Worm (Caenorhabditis elegans): Measurements from ENCODE around the gene sri-78.
"Not testable (repeated sequence)": the region's sequence is repeated elsewhere in the genome, so short reads cannot be mapped to it uniquely, and the experiment has no call there.

Gene sri-78

DNA sequence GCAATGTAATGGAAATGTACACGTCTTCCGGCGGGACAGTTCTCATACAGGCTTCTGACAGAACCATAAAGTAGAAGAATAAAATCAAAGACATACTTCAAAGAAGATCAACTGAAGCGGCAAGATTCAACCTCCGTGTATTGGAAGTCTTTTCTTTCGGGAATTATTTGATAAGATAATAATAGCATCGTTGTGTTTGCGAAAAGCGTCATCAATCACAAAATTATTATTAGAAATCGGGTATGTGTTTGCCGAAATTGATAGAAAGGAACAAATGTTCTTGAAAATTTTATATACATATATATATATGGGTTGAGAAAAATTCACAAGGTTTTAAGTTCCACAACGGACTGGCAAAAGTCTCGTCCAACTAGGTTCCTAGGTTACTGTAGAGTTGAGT is 6.6 kb downstream of the sri-78 start, which contains the start of gene Y27F2A.9:
Y27F2A.9 (minus strand) TSS at position 101 of the 400 bp plus-strand sequence.
- TF ChIP-seq skn-1, tbx-2, nhr-28 (tag; optimal IDR thresholded peaks at IDR 0.05): not testable (repeated sequence)

DNA sequence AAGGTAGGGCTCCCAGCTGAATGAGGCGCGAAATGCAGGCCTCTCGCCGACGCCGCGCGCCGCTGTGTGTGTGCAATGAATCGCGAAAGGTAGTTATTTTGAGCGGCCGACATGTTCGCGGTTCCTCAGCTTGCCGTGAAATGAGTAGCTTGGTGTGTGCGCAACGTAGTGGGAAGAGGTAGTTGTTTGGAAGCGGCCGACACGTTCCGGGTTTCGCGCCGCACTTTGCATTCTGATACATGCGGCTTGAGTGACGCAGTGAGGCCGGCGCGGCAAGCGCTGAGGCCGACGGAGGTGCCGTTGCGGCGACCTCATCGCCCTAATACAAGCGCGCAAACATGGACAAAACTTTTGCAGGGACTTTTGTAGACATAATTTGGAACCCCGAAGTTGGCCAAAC is 10.8 kb downstream of the sri-78 start:
- TF ChIP-seq nhr-11 (tag; optimal IDR thresholded peaks at IDR 0.05) (no peak), nhr-25 (tag; optimal IDR thresholded peaks at IDR 0.05) (no peak), lin-15B (tag; optimal IDR thresholded peaks at IDR 0.05) (no peak), pqm-1 (tag; optimal IDR thresholded peaks at IDR 0.05) (no peak), ZK546.5 (tag; optimal IDR thresholded peaks at IDR 0.05) (no peak), aly-2 (tag; optimal IDR thresholded peaks at IDR 0.05) (no peak)

DNA sequence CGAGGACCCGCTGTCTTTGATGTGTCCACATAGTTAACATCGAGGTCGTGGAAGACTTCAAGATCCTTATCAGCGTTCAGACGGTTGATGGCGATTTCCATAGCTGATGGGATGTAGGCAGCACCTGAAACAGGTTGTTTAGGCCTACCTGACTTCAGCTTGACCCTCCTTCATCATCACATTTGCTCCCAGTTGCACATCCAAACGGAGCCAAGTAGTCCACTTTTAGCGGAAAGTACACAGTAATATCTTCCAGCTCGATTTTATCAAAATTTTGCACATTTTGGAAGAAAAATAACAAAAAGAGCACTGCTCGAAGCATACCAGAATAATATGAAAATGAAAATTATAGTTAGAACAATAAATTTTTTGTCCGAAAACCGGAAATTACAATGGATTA is 12.0 kb downstream of the sri-78 start, which contains the start of gene gcy-15:
gcy-15 (minus strand) TSS at position 101 of the 400 bp plus-strand sequence.
- no peak for TF ChIP-seq zag-1 (tag; optimal IDR thresholded peaks at IDR 0.05)
- TF ChIP-seq ztf-11 (tag; optimal IDR thresholded peaks at IDR 0.05) = no peak
- no peak for TF ChIP-seq lin-39 (tag; optimal IDR thresholded peaks at IDR 0.05)
- TF ChIP-seq hmg-11 (tag; optimal IDR thresholded peaks at IDR 0.05) = no peak
- no peak for TF ChIP-seq tbx-2 (tag; optimal IDR thresholded peaks at IDR 0.05)
- TF ChIP-seq snpc-4 (tag; optimal IDR thresholded peaks at IDR 0.05) = no peak
- TF ChIP-seq mml-1 (tag; optimal IDR thresholded peaks at IDR 0.05) = no peak
- no peak for TF ChIP-seq ama-1 (optimal IDR thresholded peaks at IDR 0.05)
- no peak for TF ChIP-seq fkh-2 (tag; optimal IDR thresholded peaks at IDR 0.05)
- no peak for TF ChIP-seq eor-1 (tag; optimal IDR thresholded peaks at IDR 0.05)
- no peak for TF ChIP-seq sea-2 (GFP tag; optimal IDR thresholded peaks at IDR 0.05)
- TF ChIP-seq skn-1 (tag; optimal IDR thresholded peaks at IDR 0.05) = no peak
- no peak for TF ChIP-seq ceh-82 (tag; optimal IDR thresholded peaks at IDR 0.05)
- no peak for TF ChIP-seq ceh-28 (tag; optimal IDR thresholded peaks at IDR 0.05)
- TF ChIP-seq fos-1 (tag; optimal IDR thresholded peaks at IDR 0.05) = no peak
- TF ChIP-seq nhr-25 (tag; optimal IDR thresholded peaks at IDR 0.05) = no peak
- no peak for TF ChIP-seq nhr-43 (tag; optimal IDR thresholded peaks at IDR 0.05; ENCODE audit: poor library complexity, severe bottlenecking)

DNA sequence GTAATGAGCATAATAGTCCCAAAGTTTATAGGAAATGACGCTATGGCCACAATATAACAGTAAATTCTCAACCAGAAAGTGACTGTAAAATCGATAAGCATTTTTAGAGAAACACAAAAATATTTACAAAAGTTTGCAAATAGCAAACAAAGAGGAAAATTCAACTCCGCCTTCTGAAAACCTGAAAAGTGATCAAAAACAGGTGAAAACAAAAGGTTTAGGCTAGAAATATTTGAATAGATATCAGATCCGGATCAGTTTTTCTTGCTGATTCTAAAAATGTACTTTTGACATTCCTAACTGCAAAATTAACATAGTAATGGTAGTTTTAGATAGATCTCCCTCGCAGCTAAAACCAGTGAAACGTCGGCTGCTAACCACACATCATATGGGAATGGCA is 14.0 kb downstream of the sri-78 start, which contains the start of gene sri-51:
sri-51 (minus strand) TSS at position 101 of the 400 bp plus-strand sequence.
- TF ChIP-seq fos-1 (tag; optimal IDR thresholded peaks at IDR 0.05) (no peak), ZK546.5 (tag; optimal IDR thresholded peaks at IDR 0.05) (no peak), pha-4 (tag; optimal IDR thresholded peaks at IDR 0.05) (no peak), nhr-25 (tag; optimal IDR thresholded peaks at IDR 0.05) (no peak), fkh-2 (tag; optimal IDR thresholded peaks at IDR 0.05) (no peak), nhr-67 (tag; optimal IDR thresholded peaks at IDR 0.05) (no peak), ama-1 (optimal IDR thresholded peaks at IDR 0.05) (no peak), hmg-11 (tag; optimal IDR thresholded peaks at IDR 0.05) (no peak), unc-62 (GFP tag; optimal IDR thresholded peaks at IDR 0.05) (no peak), nfya-1 (tag; optimal IDR thresholded peaks at IDR 0.05; ENCODE audit: insufficient read depth) (no peak)

DNA sequence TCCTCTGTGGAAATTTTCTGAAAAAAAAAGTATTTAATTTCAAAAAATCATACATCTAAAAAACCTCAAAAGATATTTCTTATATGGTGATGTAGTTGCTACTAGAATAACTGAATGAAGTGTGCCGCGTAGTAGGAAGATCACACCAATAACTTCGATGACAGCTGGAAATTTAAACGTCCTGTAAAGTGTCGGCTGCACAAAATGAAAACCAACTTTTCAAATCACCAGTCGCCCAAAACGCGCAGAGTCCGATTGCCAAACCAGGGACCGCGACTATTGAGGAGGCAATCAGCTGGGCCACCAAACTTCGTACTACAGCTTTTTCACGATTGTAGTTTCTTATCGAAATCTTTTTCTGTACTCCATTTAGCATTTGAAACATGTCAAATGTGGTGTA is 16.3 kb downstream of the sri-78 start, which contains the start of gene sri-48:
sri-48 (minus strand) TSS at position 101 of the 400 bp plus-strand sequence.
- not testable (repeated sequence) for TF ChIP-seq unc-39, fos-1, ceh-16 (tag; optimal IDR thresholded peaks at IDR 0.05)

DNA sequence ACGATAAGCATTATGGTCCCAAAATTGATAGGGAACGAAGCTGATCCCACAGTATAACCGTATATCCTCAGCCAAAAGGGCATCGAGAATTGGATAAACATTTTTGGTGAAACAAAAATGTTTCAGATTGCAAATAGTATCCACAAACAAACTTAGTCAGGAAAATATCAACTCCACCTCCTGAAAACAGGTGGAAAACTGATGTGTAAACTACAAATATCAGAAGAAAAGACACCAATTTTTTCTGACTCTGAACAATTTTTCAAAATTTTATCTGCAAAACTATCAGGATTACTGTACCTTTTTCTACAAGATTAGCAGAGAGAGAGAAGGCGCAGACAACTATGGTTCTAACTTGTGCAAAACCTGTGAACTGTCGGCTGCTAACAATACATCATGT is 17.6 kb downstream of the sri-78 start, which contains the start of gene sri-53:
sri-53 (minus strand) TSS at position 101 of the 400 bp plus-strand sequence.
- TF ChIP-seq ceh-28 (tag; optimal IDR thresholded peaks at IDR 0.05) (no peak), ztf-11 (tag; optimal IDR thresholded peaks at IDR 0.05) (no peak), ZK546.5 (tag; optimal IDR thresholded peaks at IDR 0.05) (no peak), nhr-28 (tag; optimal IDR thresholded peaks at IDR 0.05) (no peak), eor-1 (tag; optimal IDR thresholded peaks at IDR 0.05) (no peak), nhr-76 (tag; optimal IDR thresholded peaks at IDR 0.05) (no peak), jun-1 (tag; optimal IDR thresholded peaks at IDR 0.05) (no peak), fkh-2 (tag; optimal IDR thresholded peaks at IDR 0.05) (no peak), nhr-43 (tag; optimal IDR thresholded peaks at IDR 0.05; ENCODE audit: poor library complexity, severe bottlenecking) (no peak), nhr-237 (tag; optimal IDR thresholded peaks at IDR 0.05) (no peak), nhr-67 (tag; optimal IDR thresholded peaks at IDR 0.05) (no peak), nhr-12 (tag; optimal IDR thresholded peaks at IDR 0.05) (no peak), R02D3.7 (tag; optimal IDR thresholded peaks at IDR 0.05) (no peak), ceh-16 (tag; optimal IDR thresholded peaks at IDR 0.05) (no peak), tbx-2 (tag; optimal IDR thresholded peaks at IDR 0.05) (no peak), mdl-1 (tag; optimal IDR thresholded peaks at IDR 0.05) (no peak), nhr-77 (tag; optimal IDR thresholded peaks at IDR 0.05) (no peak), nhr-11 (tag; optimal IDR thresholded peaks at IDR 0.05) (no peak)

All from whole organism, L3 larva.